Fruit fly (Drosophila melanogaster) whole organism, embryonic: Measurements from ENCODE around the gene CG15914.

Experiments
- Ada2b ChIP-seq: fragments of 200-800 bp; sonication (Bioruptor generic); IDR thresholded peaks from 2 replicates; pipeline ENCODE4 v1.3.6; 2022; ENCODE audit warnings: missing biosample characterization, missing genetic modification characterization
- CG10366 ChIP-seq: fragments of 200-800 bp; sonication (Bioruptor generic); IDR thresholded peaks from 2 replicates; pipeline ENCODE4 v1.3.6; 2022; ENCODE audit warnings: missing biosample characterization, missing genetic modification characterization
- CG10979 ChIP-seq: fragments of 200-800 bp; sonication (Bioruptor generic); optimal IDR thresholded peaks from 2 replicates; lab custom pipeline; 2018; ENCODE audit warnings: missing biosample characterization, mild to moderate bottlenecking, missing genetic modification characterization, moderate library complexity
- CG11695 ChIP-seq: fragments of 200-800 bp; sonication (Bioruptor generic); IDR thresholded peaks from 3 replicates; pipeline ENCODE4 v1.3.6; 2022; ENCODE audit warnings: missing biosample characterization, missing genetic modification characterization
- CG12659 ChIP-seq: fragments of 200-800 bp; sonication (Bioruptor generic); optimal IDR thresholded peaks from 3 replicates; lab custom pipeline; 2017; ENCODE audit warnings: mild to moderate bottlenecking, missing biosample characterization, missing genetic modification reagents, missing genetic modification characterization
- CG14441 ChIP-seq: fragments of 200-800 bp; sonication (Bioruptor generic); IDR thresholded peaks from 2 replicates; pipeline ENCODE4 v1.3.6; 2022; ENCODE audit warnings: missing biosample characterization, missing genetic modification characterization
- CG14710 ChIP-seq: fragments of 200-800 bp; sonication (Bioruptor generic); optimal IDR thresholded peaks from 3 replicates; lab custom pipeline; 2019; ENCODE audit warnings: missing biosample characterization, mild to moderate bottlenecking, missing genetic modification characterization, moderate library complexity
- CG15696 ChIP-seq: fragments of 200-800 bp; sonication (Bioruptor generic); optimal IDR thresholded peaks from 2 replicates; lab custom pipeline; 2019; ENCODE audit warnings: missing biosample characterization, mild to moderate bottlenecking, missing genetic modification characterization, moderate library complexity
- CG16779 ChIP-seq: fragments of 200-800 bp; sonication (Bioruptor generic); IDR thresholded peaks from 2 replicates; pipeline ENCODE4 v1.3.6; 2022; ENCODE audit warnings: missing biosample characterization, missing genetic modification characterization
- CG16815 ChIP-seq: fragments of 200-800 bp; sonication (Bioruptor generic); optimal IDR thresholded peaks from 3 replicates; lab custom pipeline; 2017; ENCODE audit warnings: missing biosample characterization, mild to moderate bottlenecking, missing genetic modification characterization
- CG17328 ChIP-seq: fragments of 200-800 bp; sonication (Bioruptor generic); IDR thresholded peaks from 2 replicates; pipeline ENCODE4 v1.3.6; 2022; ENCODE audit warnings: missing biosample characterization, missing genetic modification characterization
- CG17829 ChIP-seq: fragments of 200-800 bp; optimal IDR thresholded peaks from 2 replicates; lab custom pipeline; 2019; ENCODE audit warnings: missing biosample characterization, mild to moderate bottlenecking, missing genetic modification characterization, moderate library complexity
- CG2875 ChIP-seq: fragments of 200-800 bp; sonication (Bioruptor generic); optimal IDR thresholded peaks from 2 replicates; lab custom pipeline; 2017; ENCODE audit warnings: missing biosample characterization, mild to moderate bottlenecking, missing genetic modification characterization, missing genetic modification reagents
- CG32532 ChIP-seq: fragments of 200-800 bp; sonication (Bioruptor generic); IDR thresholded peaks from 2 replicates; pipeline ENCODE4 v1.3.6; 2022; ENCODE audit warnings: missing biosample characterization, missing genetic modification characterization
- CG6791 ChIP-seq: fragments of 200-800 bp; sonication (Bioruptor generic); IDR thresholded peaks from 3 replicates; pipeline ENCODE4 v1.3.6; 2022; ENCODE audit warnings: missing biosample characterization, missing genetic modification characterization; ENCODE audit not compliant: partially characterized antibody
- CG8089 ChIP-seq: fragments of 200-800 bp; sonication (Bioruptor generic); optimal IDR thresholded peaks from 3 replicates; lab custom pipeline; 2016; ENCODE audit warnings: missing biosample characterization, missing genetic modification characterization
- CTCF ChIP-seq: fragments of 200-800 bp; sonication (Bioruptor generic); optimal IDR thresholded peaks from 2 replicates; lab custom pipeline; 2017; ENCODE audit warnings: missing biosample characterization, mild to moderate bottlenecking, missing genetic modification characterization, moderate library complexity
- Camta ChIP-seq: fragments of 200-800 bp; sonication (Bioruptor generic); optimal IDR thresholded peaks from 2 replicates; lab custom pipeline; 2016; ENCODE audit warnings: missing biosample characterization, missing genetic modification characterization
- Chrac-16 ChIP-seq: fragments of 200-800 bp; sonication (Bioruptor generic); optimal IDR thresholded peaks from 3 replicates; lab custom pipeline; 2016; ENCODE audit warnings: missing biosample characterization, missing genetic modification characterization
- D19A ChIP-seq: fragments of 200-800 bp; optimal IDR thresholded peaks from 3 replicates; lab custom pipeline; 2019; ENCODE audit warnings: missing biosample characterization, mild to moderate bottlenecking, missing genetic modification characterization, moderate library complexity
- D19B ChIP-seq: fragments of 200-800 bp; sonication (Bioruptor generic); optimal IDR thresholded peaks from 2 replicates; lab custom pipeline; 2017; ENCODE audit warnings: missing biosample characterization, mild to moderate bottlenecking, missing genetic modification characterization
- Fer1 ChIP-seq: fragments of 200-800 bp; sonication (Bioruptor generic); optimal IDR thresholded peaks from 2 replicates; lab custom pipeline; 2017; ENCODE audit warnings: missing biosample characterization, mild to moderate bottlenecking, missing genetic modification characterization
- H2.0 ChIP-seq: fragments of 200-800 bp; sonication (Bioruptor generic); IDR thresholded peaks from 2 replicates; pipeline ENCODE4 v1.3.6; 2022; ENCODE audit warnings: missing biosample characterization, missing genetic modification characterization
- Hmr ChIP-seq: fragments of 200-800 bp; sonication (Bioruptor generic); optimal IDR thresholded peaks from 3 replicates; lab custom pipeline; 2017; ENCODE audit warnings: mild to moderate bottlenecking, missing biosample characterization, missing genetic modification reagents, missing genetic modification characterization
- Hmx ChIP-seq: fragments of 200-800 bp; sonication (Bioruptor generic); optimal IDR thresholded peaks from 2 replicates; lab custom pipeline; 2016; ENCODE audit warnings: missing biosample characterization, missing genetic modification characterization
- Med ChIP-seq: fragments of 200-800 bp; sonication (Bioruptor generic); peaks from one replicate; lab custom pipeline; 2016; ENCODE audit warnings: missing biosample characterization, missing genetic modification characterization, mild to moderate bottlenecking, inconsistent platforms, moderate library complexity
- ap ChIP-seq: fragments of 200-800 bp; sonication (Bioruptor generic); IDR thresholded peaks from 2 replicates; pipeline ENCODE4 v1.3.6; 2022; ENCODE audit warnings: missing biosample characterization, missing genetic modification characterization
- ara ChIP-seq: fragments of 200-800 bp; sonication (Bioruptor generic); IDR thresholded peaks from 2 replicates; pipeline ENCODE4 v1.3.6; 2022; ENCODE audit warnings: missing biosample characterization, missing genetic modification characterization
- chn ChIP-seq: fragments of 200-800 bp; sonication (Bioruptor generic); optimal IDR thresholded peaks from 2 replicates; lab custom pipeline; 2016; ENCODE audit warnings: missing biosample characterization, missing genetic modification characterization
- dan ChIP-seq: fragments of 200-800 bp; sonication (Bioruptor generic); IDR thresholded peaks from 2 replicates; pipeline ENCODE4 v1.3.6; 2022; ENCODE audit warnings: missing biosample characterization, missing genetic modification characterization
- hkb ChIP-seq, 2 experiments: fragments of 200-800 bp in 1 of 2; fragments of >200 bp in 1 of 2; sonication (Bioruptor generic) in 1 of 2; IDR thresholded peaks in 1 of 2; optimal IDR thresholded peaks in 1 of 2; 2 replicates each; pipeline versions ENCODE4 v1.3.6 to Lab custom; 2017 to 2022; ENCODE audit warnings: missing biosample characterization in 1 of 2, missing genetic modification characterization in 1 of 2
- ind ChIP-seq: fragments of 200-800 bp; sonication (Bioruptor generic); optimal IDR thresholded peaks from 3 replicates; lab custom pipeline; 2016; ENCODE audit warnings: missing biosample characterization, missing genetic modification characterization
- jigr1 ChIP-seq: fragments of 200-800 bp; sonication (Bioruptor generic); IDR thresholded peaks from 3 replicates; pipeline ENCODE4 v1.3.6; 2022; ENCODE audit warnings: missing biosample characterization, missing genetic modification characterization
- jumu ChIP-seq: fragments of 200-800 bp; sonication (Bioruptor generic); optimal IDR thresholded peaks from 3 replicates; lab custom pipeline; 2016; ENCODE audit warnings: missing biosample characterization, missing genetic modification characterization
- lov ChIP-seq, 2 experiments: fragments of 200-800 bp in 1 of 2; fragments of >200 bp in 1 of 2; sonication (Bioruptor generic) in 1 of 2; IDR thresholded peaks in 1 of 2; optimal IDR thresholded peaks in 1 of 2; 2 replicates in 1 of 2; 3 replicates in 1 of 2; pipeline versions ENCODE4 v1.3.6 to Lab custom; 2017 to 2022; ENCODE audit warnings: missing biosample characterization in 1 of 2, missing genetic modification characterization in 1 of 2
- maf-S ChIP-seq: fragments of 200-800 bp; sonication (Bioruptor generic); optimal IDR thresholded peaks from 2 replicates; lab custom pipeline; 2016; ENCODE audit warnings: missing biosample characterization, missing genetic modification characterization
- nerfin-1 ChIP-seq: fragments of 200-800 bp; sonication (Bioruptor generic); optimal IDR thresholded peaks from 3 replicates; lab custom pipeline; 2019; ENCODE audit warnings: missing biosample characterization, mild to moderate bottlenecking, missing genetic modification characterization, moderate library complexity
- nom ChIP-seq: fragments of 200-800 bp; sonication (Bioruptor generic); optimal IDR thresholded peaks from 2 replicates; lab custom pipeline; 2017; ENCODE audit warnings: missing biosample characterization, missing genetic modification characterization, mild to moderate bottlenecking, moderate library complexity, missing genetic modification reagents
- odd ChIP-seq: fragments of 200-800 bp; sonication (Bioruptor generic); optimal IDR thresholded peaks from 2 replicates; lab custom pipeline; 2017; ENCODE audit warnings: missing biosample characterization, mild to moderate bottlenecking, missing genetic modification characterization
- pnt ChIP-seq: fragments of 200-800 bp; sonication (Bioruptor generic); optimal IDR thresholded peaks from 3 replicates; lab custom pipeline; 2016; ENCODE audit warnings: missing biosample characterization, missing genetic modification characterization
- pum ChIP-seq: fragments of 200-800 bp; sonication (Bioruptor generic); optimal IDR thresholded peaks from 2 replicates; lab custom pipeline; 2016; ENCODE audit warnings: missing biosample characterization, missing genetic modification characterization
- pzg ChIP-seq: fragments of 200-800 bp; sonication (Bioruptor generic); optimal IDR thresholded peaks from 3 replicates; lab custom pipeline; 2018; ENCODE audit warnings: missing biosample characterization, mild to moderate bottlenecking, missing genetic modification characterization, moderate library complexity
- row ChIP-seq: fragments of 200-800 bp; sonication (Bioruptor generic); IDR thresholded peaks from 3 replicates; pipeline ENCODE4 v1.3.6; 2022; ENCODE audit warnings: missing biosample characterization, missing genetic modification characterization
- sim ChIP-seq: fragments of 200-800 bp; sonication (Bioruptor generic); IDR thresholded peaks from 2 replicates; pipeline ENCODE4 v1.3.6; 2022; ENCODE audit warnings: missing biosample characterization, missing genetic modification characterization
- stc ChIP-seq: fragments of 200-800 bp; sonication (Bioruptor generic); IDR thresholded peaks from 2 replicates; pipeline ENCODE4 v1.3.6; 2022; ENCODE audit warnings: missing biosample characterization, missing genetic modification characterization
- unc-4 ChIP-seq: fragments of 200-800 bp; sonication (Bioruptor generic); IDR thresholded peaks from 2 replicates; pipeline ENCODE4 v1.3.6; 2022; ENCODE audit warnings: missing biosample characterization, missing genetic modification characterization; ENCODE audit not compliant: partially characterized antibody
- z ChIP-seq: fragments of 200-800 bp; sonication (Bioruptor generic); IDR thresholded peaks from 3 replicates; pipeline ENCODE4 v1.3.6; 2022; ENCODE audit warnings: missing biosample characterization, missing genetic modification characterization
- zf30C ChIP-seq: fragments of 200-800 bp; sonication (Bioruptor generic); optimal IDR thresholded peaks from 3 replicates; lab custom pipeline; 2018; ENCODE audit warnings: missing biosample characterization, mild to moderate bottlenecking, missing genetic modification characterization
- zfh1 ChIP-seq: fragments of 200-800 bp; sonication (Bioruptor generic); IDR thresholded peaks from 3 replicates; pipeline ENCODE4 v1.3.6; 2022; ENCODE audit warnings: missing biosample characterization, missing genetic modification characterization

CG15914 gene

DNA sequence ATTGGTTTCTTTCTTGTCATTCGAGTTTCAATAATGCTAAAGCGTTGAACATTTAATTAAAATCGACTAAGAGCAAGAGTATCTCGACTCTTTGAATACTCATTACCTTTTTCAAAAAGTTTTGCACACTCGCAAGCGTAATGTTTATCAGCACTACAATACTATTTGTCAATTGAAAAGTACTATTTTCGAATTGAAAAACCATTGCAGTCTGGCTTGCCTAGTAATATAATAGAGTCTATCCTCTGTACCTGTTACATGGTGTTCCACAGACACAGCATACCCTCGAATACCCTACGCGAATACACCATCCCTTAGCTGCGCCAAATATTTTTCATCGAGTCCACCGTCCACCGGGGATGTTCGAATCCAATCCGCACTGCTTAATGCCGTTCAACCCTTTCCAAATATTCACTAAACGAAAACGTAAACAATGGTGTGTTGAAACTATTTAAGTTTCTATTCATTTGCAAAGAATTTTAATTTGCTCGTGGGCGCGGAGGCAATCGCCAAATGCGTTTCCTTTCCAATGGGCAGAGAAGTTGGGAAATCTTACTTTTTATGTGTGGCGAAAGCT, 34.5 kb upstream of the CG15914 start (continued):
- 0 out of 3 replicates have a peak, but pooled peaks have one; percentile 14 for TF ChIP-seq CG11695 (GFP tag; lab: Robert Waterston, UW)
- no peak for TF ChIP-seq maf-S (GFP tag; lab: Kevin White, UChicago)
- TF ChIP-seq ind (GFP tag; lab: Kevin White, UChicago), result peak; percentile 29
- peak; percentile 8 for TF ChIP-seq CG17829 (tag; lab: Kevin White, UChicago)
- TF ChIP-seq jumu (GFP tag; lab: Kevin White, UChicago), result peak; percentile 8
- 0 out of 2 replicates have a peak, but pooled peaks have one; percentile 6 for TF ChIP-seq CG14441
- TF ChIP-seq CG10366, result 0 out of 2 replicates have a peak, but pooled peaks have one; percentile 16
- TF ChIP-seq unc-4 (GFP tag; lab: Robert Waterston, UW), result no peak
- TF ChIP-seq Med (GFP tag; lab: Kevin White, UChicago), result peak; percentile 82
- TF ChIP-seq CTCF (GFP tag; lab: Kevin White, UChicago), result no peak
- TF ChIP-seq CG15696 (tag; lab: Kevin White, UChicago), result peak; percentile 24
- peak; percentile 39; the same call in 1 of the 2 replicates for TF ChIP-seq Ada2b (GFP tag; lab: Robert Waterston, UW)
- TF ChIP-seq dan (GFP tag; lab: Robert Waterston, UW), result no peak
- TF ChIP-seq H2.0 (GFP tag; lab: Robert Waterston, UW), result peak; percentile 16; the same call in 1 of the 2 replicates
- TF ChIP-seq sim (GFP tag; lab: Robert Waterston, UW), result no peak
- TF ChIP-seq CG2875, result no peak
- TF ChIP-seq pzg (GFP tag; lab: Kevin White, UChicago), result no peak
- no peak for TF ChIP-seq lov (optimal IDR thresholded peaks at IDR 0.05; lab: Kevin White, UChicago)
- 0 out of 3 replicates have a peak, but pooled peaks have one; percentile 37 for TF ChIP-seq lov (GFP tag; IDR thresholded peaks at IDR 0.05; lab: Robert Waterston, UW)
- TF ChIP-seq ap (GFP tag; lab: Robert Waterston, UW), result 0 out of 2 replicates have a peak, but pooled peaks have one; percentile 21
- TF ChIP-seq row (GFP tag; lab: Robert Waterston, UW), result peak; percentile 84
- TF ChIP-seq Chrac-16 (GFP tag; lab: Kevin White, UChicago), result peak; percentile 26
- no peak for TF ChIP-seq CG8089
- TF ChIP-seq Hmx, result no peak
- TF ChIP-seq nom, result no peak
- peak; percentile 38 for TF ChIP-seq CG14710 (tag; lab: Kevin White, UChicago)
- TF ChIP-seq CG16815 (GFP tag; lab: Kevin White, UChicago), result peak; percentile 1
- peak; percentile 53; the same call in 1 of the 2 replicates for TF ChIP-seq stc (GFP tag; lab: Robert Waterston, UW)
- TF ChIP-seq odd (GFP tag; lab: Kevin White, UChicago), result no peak
- TF ChIP-seq Hmr (GFP tag; lab: Kevin White, UChicago), result no peak
- TF ChIP-seq chn, result peak; percentile 25
- peak; percentile 26 for TF ChIP-seq nerfin-1
- no peak for TF ChIP-seq zf30C (GFP tag; lab: Kevin White, UChicago)
- TF ChIP-seq D19B (GFP tag; lab: Kevin White, UChicago), result peak; percentile 90
- peak; percentile 33; the same call in 1 of the 2 replicates for TF ChIP-seq CG32532 (GFP tag; lab: Robert Waterston, UW)
- peak; percentile 18 for TF ChIP-seq CG12659 (GFP tag; lab: Kevin White, UChicago)
- peak; percentile 40; the same call in 1 of the 2 replicates for TF ChIP-seq CG17328 (GFP tag; lab: Robert Waterston, UW)
- TF ChIP-seq z (GFP tag; lab: Robert Waterston, UW), result no peak
- 0 out of 3 replicates have a peak, but pooled peaks have one; percentile 39 for TF ChIP-seq zfh1 (GFP tag; lab: Robert Waterston, UW)
- TF ChIP-seq Fer1 (GFP tag; lab: Kevin White, UChicago), result peak; percentile 25
- TF ChIP-seq ara (GFP tag; lab: Robert Waterston, UW), result no peak
- peak; percentile 45 for TF ChIP-seq CG10979 (tag; lab: Kevin White, UChicago)
- TF ChIP-seq pnt (GFP tag; lab: Kevin White, UChicago), result peak; percentile 10
- no peak for TF ChIP-seq jigr1 (GFP tag; lab: Robert Waterston, UW)
- peak; percentile 11 for TF ChIP-seq Camta (GFP tag; lab: Kevin White, UChicago)
- peak; percentile 39 for TF ChIP-seq D19A (tag; lab: Kevin White, UChicago)
- no peak for TF ChIP-seq hkb (optimal IDR thresholded peaks at IDR 0.05; lab: Kevin White, UChicago)
- no peak for TF ChIP-seq hkb (GFP tag; IDR thresholded peaks at IDR 0.05; lab: Robert Waterston, UW)
- TF ChIP-seq CG6791 (GFP tag; lab: Robert Waterston, UW), result no peak
- peak; percentile 11 for TF ChIP-seq pum (GFP tag; lab: Kevin White, UChicago)
- TF ChIP-seq CG16779, result no peak
